Worm (Caenorhabditis elegans): ENCODE measurements around the gene adh-1.

The adh-1 gene

DNA sequence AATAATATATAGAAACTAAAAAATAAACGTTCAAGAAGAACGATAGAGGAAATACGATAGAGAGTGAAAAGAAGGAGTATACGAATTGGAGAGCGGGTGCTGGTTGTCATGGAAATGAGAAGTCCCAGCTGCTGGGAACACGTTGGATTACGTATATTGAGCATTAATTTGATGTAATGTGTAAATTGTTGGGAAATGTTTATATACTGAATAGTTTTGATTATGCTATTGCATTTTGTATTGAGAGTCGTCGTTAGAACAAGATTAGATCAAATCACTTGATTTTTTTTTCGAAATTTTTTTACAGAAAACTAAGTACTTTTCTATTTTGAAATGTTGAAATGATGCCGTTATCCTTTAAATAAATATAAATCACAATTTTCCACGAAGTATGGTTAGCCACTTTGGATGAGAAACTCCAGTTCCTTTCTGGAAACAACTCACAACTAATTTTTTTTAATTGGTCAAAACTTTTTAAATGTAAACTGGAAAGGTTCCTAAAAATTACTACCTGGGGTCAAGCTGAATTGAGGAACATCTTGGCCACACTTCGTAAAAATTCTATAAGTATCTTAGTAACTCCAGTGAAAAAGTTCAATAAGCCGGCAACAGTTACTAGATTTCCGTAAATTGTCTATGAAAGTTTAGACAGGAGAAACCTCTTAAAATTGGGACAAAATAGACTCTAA is 44.2 kb upstream of the adh-1 start, which contains the start of gene nphp-4:
nphp-4 (minus strand) TSS at position 51 of the 689 bp plus-strand sequence.
- TF ChIP-seq lin-39 (tag; optimal IDR thresholded peaks at IDR 0.05), result no peak
- no peak for TF ChIP-seq elt-1 (tag; optimal IDR thresholded peaks at IDR 0.05)

DNA sequence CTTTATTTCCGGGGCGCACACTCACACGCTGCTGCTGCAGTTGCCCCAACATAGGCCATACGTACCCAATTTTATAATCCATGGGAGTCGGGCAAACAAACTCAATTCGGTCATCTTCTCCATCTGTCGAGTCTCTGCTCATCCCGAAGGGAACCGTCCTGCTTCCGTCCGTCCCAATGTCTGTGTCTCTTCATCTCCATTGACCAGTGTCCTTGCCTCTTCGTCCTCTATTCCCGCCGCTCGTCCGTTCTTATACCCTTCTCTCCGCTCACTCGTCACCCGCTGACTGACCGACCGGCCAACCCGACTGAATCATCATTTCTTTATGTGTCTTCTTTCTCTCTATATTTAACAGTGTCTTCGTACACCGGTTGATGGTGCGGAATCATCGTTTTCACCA is 43.2 kb upstream of the adh-1 start:
- TF ChIP-seq F13H6.1 (tag; optimal IDR thresholded peaks at IDR 0.05) (peak; percentile 52), elt-1 (tag; optimal IDR thresholded peaks at IDR 0.05) (no peak), lsy-2 (tag; optimal IDR thresholded peaks at IDR 0.05) (peak in 1 of 2 experiments; percentile 38), fos-1 (tag; optimal IDR thresholded peaks at IDR 0.05) (peak; percentile 96), ceh-82 (tag; optimal IDR thresholded peaks at IDR 0.05) (no peak), blmp-1 (tag; optimal IDR thresholded peaks at IDR 0.05; ENCODE audit: insufficient read depth) (no peak), Y55F3AM.14 (GFP tag; optimal IDR thresholded peaks at IDR 0.05) (no peak), nhr-129 (tag; optimal IDR thresholded peaks at IDR 0.05) (peak; percentile 40), sma-3 (GFP tag; optimal IDR thresholded peaks at IDR 0.05) (peak; percentile 3), ztf-11 (tag; optimal IDR thresholded peaks at IDR 0.05) (no peak), aly-2 (tag; optimal IDR thresholded peaks at IDR 0.05) (no peak), C34F6.9 (tag; optimal IDR thresholded peaks at IDR 0.05) (peak; percentile 55), elt-3 (tag; optimal IDR thresholded peaks at IDR 0.05) (no peak), zag-1 (tag; optimal IDR thresholded peaks at IDR 0.05) (no peak), sma-9 (GFP tag; optimal IDR thresholded peaks at IDR 0.05) (peak; percentile 21), sma-9 (tag; optimal IDR thresholded peaks at IDR 0.05) (no peak), snpc-4 (tag; optimal IDR thresholded peaks at IDR 0.05) (peak; percentile 19), peb-1 (tag; optimal IDR thresholded peaks at IDR 0.05) (no peak), nhr-237 (tag; optimal IDR thresholded peaks at IDR 0.05) (no peak), sem-4 (tag; optimal IDR thresholded peaks at IDR 0.05) (peak; percentile 49)

DNA sequence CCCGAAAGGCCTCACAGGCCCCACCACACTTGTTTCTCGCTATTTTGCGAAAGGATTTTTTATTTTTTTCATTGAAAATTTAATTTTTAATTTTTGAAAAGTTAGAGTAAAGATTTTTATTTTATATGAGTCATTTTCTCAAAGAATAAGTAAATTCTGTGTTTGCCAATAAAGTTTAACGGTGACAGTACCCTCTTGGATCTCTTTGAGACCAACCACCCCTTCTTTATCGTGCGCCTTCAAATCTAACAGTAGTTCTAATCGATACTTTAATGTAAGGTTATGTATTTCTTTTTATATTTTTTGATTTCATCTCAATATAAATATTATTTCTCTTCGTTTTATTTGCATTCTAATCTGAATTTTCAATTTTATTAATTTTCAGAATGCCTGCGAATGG is 42.6 kb upstream of the adh-1 start, which contains the start of gene hmp-1:
hmp-1 (plus strand) TSS at position 380 of the 400 bp plus-strand sequence.
- TF ChIP-seq ceh-82 (tag; optimal IDR thresholded peaks at IDR 0.05), result no peak
- no peak for TF ChIP-seq nhr-129 (tag; optimal IDR thresholded peaks at IDR 0.05)
- no peak for TF ChIP-seq unc-55 (GFP tag; optimal IDR thresholded peaks at IDR 0.05)
- TF ChIP-seq snpc-4 (tag; optimal IDR thresholded peaks at IDR 0.05), result no peak
- no peak for TF ChIP-seq sem-4 (tag; optimal IDR thresholded peaks at IDR 0.05)

DNA sequence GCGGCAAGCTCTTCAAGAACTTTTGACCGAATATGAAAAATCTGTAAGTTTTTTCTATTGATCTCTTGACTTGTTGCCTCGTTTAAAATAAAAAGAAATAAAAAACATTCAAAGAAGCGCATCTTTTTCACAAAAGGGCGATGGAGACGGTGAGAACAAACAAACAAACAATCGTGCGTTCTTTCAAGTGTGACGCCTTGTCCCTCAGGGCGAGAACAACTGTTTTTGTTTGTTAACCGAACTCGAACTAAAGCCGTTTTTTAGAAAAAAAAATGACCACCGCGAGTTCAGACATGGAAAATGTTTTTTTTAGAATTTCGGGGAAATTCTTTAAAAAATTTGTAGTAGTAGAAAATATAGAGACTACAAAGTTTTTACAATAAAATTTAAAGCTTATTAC is 41.1 kb upstream of the adh-1 start:
- no peak for TF ChIP-seq crh-2 (tag; optimal IDR thresholded peaks at IDR 0.05)
- no peak for TF ChIP-seq Y55F3AM.14 (GFP tag; optimal IDR thresholded peaks at IDR 0.05)
- no peak for TF ChIP-seq R02D3.7 (tag; optimal IDR thresholded peaks at IDR 0.05)
- TF ChIP-seq egl-27 (tag; optimal IDR thresholded peaks at IDR 0.05), result no peak
- no peak for TF ChIP-seq mbf-1 (tag; optimal IDR thresholded peaks at IDR 0.05)
- TF ChIP-seq zag-1 (tag; optimal IDR thresholded peaks at IDR 0.05), result no peak
- TF ChIP-seq ceh-82 (tag; optimal IDR thresholded peaks at IDR 0.05), result no peak
- no peak for TF ChIP-seq peb-1 (tag; optimal IDR thresholded peaks at IDR 0.05)

DNA sequence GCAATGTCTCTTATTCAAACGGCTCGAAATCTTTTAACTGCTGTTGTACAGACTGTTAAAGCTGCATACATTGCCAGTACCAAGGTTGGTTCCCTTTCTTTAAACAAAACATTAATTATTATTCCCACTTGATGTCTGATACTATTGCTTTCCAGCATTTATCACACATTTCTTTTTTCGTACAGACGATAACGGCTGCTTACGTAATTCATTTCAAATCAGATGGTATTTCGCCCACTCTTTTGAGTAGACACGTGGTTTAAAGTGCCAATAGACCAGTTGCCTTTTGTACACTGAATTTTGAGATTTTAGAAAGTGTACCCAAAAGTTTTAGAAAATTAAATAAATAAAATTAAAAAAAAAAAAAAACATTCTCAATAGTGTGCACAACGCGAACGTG is 38.6 kb upstream of the adh-1 start:
- TF ChIP-seq nhr-77 (tag; optimal IDR thresholded peaks at IDR 0.05) (no peak), sma-9 (GFP tag; optimal IDR thresholded peaks at IDR 0.05) (peak; percentile 49), sma-9 (tag; optimal IDR thresholded peaks at IDR 0.05) (no peak), crh-2 (tag; optimal IDR thresholded peaks at IDR 0.05) (peak; percentile 8), fos-1 (tag; optimal IDR thresholded peaks at IDR 0.05) (peak; percentile 57)

DNA sequence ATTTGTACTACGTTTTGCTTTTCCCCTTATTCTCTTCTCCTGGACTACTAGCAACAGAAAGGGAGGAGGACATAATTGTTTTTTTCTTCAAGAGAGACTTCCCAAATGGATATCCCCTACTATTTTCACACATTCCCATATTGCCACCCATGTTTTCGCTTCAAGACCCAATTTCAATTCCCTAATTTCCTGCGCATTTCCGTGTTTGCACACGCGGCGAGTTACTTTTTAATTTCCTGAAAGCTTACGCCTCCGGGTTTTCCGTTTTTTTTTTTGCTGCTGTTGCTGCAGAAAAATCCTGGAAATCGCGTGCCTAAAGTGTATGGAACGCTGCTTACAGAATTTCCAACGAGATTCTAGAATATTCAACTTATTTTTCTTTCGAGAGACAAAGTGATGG is 35.7 kb upstream of the adh-1 start:
- TF ChIP-seq unc-55 (GFP tag; optimal IDR thresholded peaks at IDR 0.05) (peak; percentile 21), alr-1 (tag; optimal IDR thresholded peaks at IDR 0.05) (no peak), lin-39 (tag; optimal IDR thresholded peaks at IDR 0.05) (no peak), nhr-25 (tag; optimal IDR thresholded peaks at IDR 0.05) (no peak)

DNA sequence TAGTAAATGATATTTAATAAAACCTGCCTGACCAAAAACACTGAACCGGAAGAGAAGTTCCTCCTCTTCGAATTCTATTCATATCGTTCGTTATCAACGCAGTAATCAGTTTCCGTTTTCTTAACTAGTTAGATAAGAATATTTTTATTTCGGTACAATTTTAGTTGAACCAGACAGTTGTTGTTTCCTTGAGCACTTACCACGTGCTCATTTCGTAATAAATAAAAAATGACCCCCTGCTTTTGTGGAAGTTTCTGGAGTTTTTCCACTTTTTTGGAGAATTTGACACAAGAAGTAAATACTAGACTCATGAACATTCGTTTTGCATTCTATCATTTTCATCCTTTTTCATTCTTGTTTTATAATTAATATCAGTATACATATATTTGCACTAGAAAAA is 34.3 kb upstream of the adh-1 start:
- TF ChIP-seq unc-55 (GFP tag; optimal IDR thresholded peaks at IDR 0.05), result peak; percentile 25
- TF ChIP-seq ztf-4 (tag; optimal IDR thresholded peaks at IDR 0.05), result no peak
- no peak for TF ChIP-seq gmeb-1 (tag; optimal IDR thresholded peaks at IDR 0.05)

Data from whole organism, L2 larva.